Fruit fly (Drosophila melanogaster) whole organism, prepupa: Measurements from ENCODE around the gene TyrR.

ENCODE experiments used
- Blimp-1 ChIP-seq: fragments of 200-800 bp; sonication (Bioruptor generic); optimal IDR thresholded peaks from 3 replicates; lab custom pipeline; 2017; ENCODE audit warnings: missing biosample characterization, missing genetic modification characterization, mild to moderate bottlenecking, moderate library complexity, missing genetic modification reagents
- CG10669 ChIP-seq: fragments of 200-800 bp; sonication (Bioruptor generic); optimal IDR thresholded peaks from 3 replicates; lab custom pipeline; 2018; ENCODE audit warnings: missing biosample characterization, mild to moderate bottlenecking, missing genetic modification characterization, moderate library complexity
- CG11294 ChIP-seq: fragments of 200-800 bp; sonication (Bioruptor generic); IDR thresholded peaks from 2 replicates; pipeline ENCODE4 v1.3.6; 2022; ENCODE audit warnings: missing biosample characterization, missing genetic modification characterization
- CG11762 ChIP-seq: fragments of 200-800 bp; sonication (Bioruptor generic); optimal IDR thresholded peaks from 3 replicates; lab custom pipeline; 2016; ENCODE audit warnings: missing biosample characterization, missing genetic modification characterization; ENCODE audit not compliant: insufficient read depth
- CG11902 ChIP-seq: fragments of 200-800 bp; sonication (Bioruptor generic); optimal IDR thresholded peaks from 3 replicates; lab custom pipeline; 2016; ENCODE audit warnings: missing biosample characterization, missing genetic modification characterization
- CG15336 ChIP-seq: fragments of 200-800 bp; sonication (Bioruptor generic); IDR thresholded peaks from 2 replicates; pipeline ENCODE4 v1.3.6; 2022; ENCODE audit warnings: missing biosample characterization, missing genetic modification characterization
- CG1621 ChIP-seq: fragments of 200-800 bp; sonication (Bioruptor generic); optimal IDR thresholded peaks from 3 replicates; lab custom pipeline; 2018; ENCODE audit warnings: missing biosample characterization, mild to moderate bottlenecking, missing genetic modification characterization
- CG3032 ChIP-seq: fragments of 200-800 bp; optimal IDR thresholded peaks from 2 replicates; lab custom pipeline; 2019; ENCODE audit warnings: missing biosample characterization, mild to moderate bottlenecking, missing genetic modification characterization, moderate library complexity
- CG31627 ChIP-seq: fragments of 200-800 bp; sonication (Bioruptor generic); optimal IDR thresholded peaks from 3 replicates; lab custom pipeline; 2016; ENCODE audit warnings: missing biosample characterization, missing genetic modification characterization
- CG32006 ChIP-seq: fragments of 200-800 bp; sonication (Bioruptor generic); optimal IDR thresholded peaks from 3 replicates; lab custom pipeline; 2017; ENCODE audit warnings: missing biosample characterization, mild to moderate bottlenecking, missing genetic modification characterization
- CG34406 ChIP-seq: fragments of 200-800 bp; sonication (Bioruptor generic); optimal IDR thresholded peaks from 3 replicates; lab custom pipeline; 2016; ENCODE audit warnings: missing biosample characterization, missing genetic modification characterization
- CG3919 ChIP-seq: fragments of 200-800 bp; sonication (Bioruptor generic); optimal IDR thresholded peaks from 3 replicates; lab custom pipeline; 2016; ENCODE audit warnings: missing biosample characterization, missing genetic modification characterization
- CG4318 ChIP-seq: fragments of 200-800 bp; sonication (Bioruptor generic); optimal IDR thresholded peaks from 3 replicates; lab custom pipeline; 2017; ENCODE audit warnings: missing biosample characterization, mild to moderate bottlenecking, missing genetic modification characterization
- CG6163 ChIP-seq: fragments of 200-800 bp; sonication (Bioruptor generic); IDR thresholded peaks from 3 replicates; pipeline ENCODE4 v1.3.6; 2022; ENCODE audit warnings: missing biosample characterization, missing genetic modification characterization
- CG6276 ChIP-seq: fragments of 200-800 bp; sonication (Bioruptor generic); optimal IDR thresholded peaks from 2 replicates; lab custom pipeline; 2017; ENCODE audit warnings: missing biosample characterization, mild to moderate bottlenecking, missing genetic modification characterization
- CG6792 ChIP-seq: fragments of 200-800 bp; sonication (Bioruptor generic); optimal IDR thresholded peaks from 3 replicates; lab custom pipeline; 2016; ENCODE audit warnings: missing biosample characterization, missing genetic modification characterization
- CG6808 ChIP-seq: fragments of 200-800 bp; sonication (Bioruptor generic); optimal IDR thresholded peaks from 3 replicates; lab custom pipeline; 2017; ENCODE audit warnings: missing biosample characterization, missing genetic modification characterization, mild to moderate bottlenecking, moderate library complexity, missing genetic modification reagents
- CG6854 ChIP-seq: fragments of 200-800 bp; sonication (Bioruptor generic); optimal IDR thresholded peaks from 2 replicates; lab custom pipeline; 2017; ENCODE audit warnings: missing biosample characterization, mild to moderate bottlenecking, missing genetic modification characterization
- CG8119 ChIP-seq: fragments of 200-800 bp; sonication (Bioruptor generic); IDR thresholded peaks from 3 replicates; pipeline ENCODE4 v1.3.6; 2022; ENCODE audit warnings: missing biosample characterization, missing genetic modification characterization
- CG8632 ChIP-seq: fragments of 200-800 bp; sonication (Bioruptor generic); optimal IDR thresholded peaks from 3 replicates; lab custom pipeline; 2016; ENCODE audit warnings: missing biosample characterization, missing genetic modification characterization
- CG9139 ChIP-seq: fragments of 200-800 bp; sonication (Bioruptor generic); optimal IDR thresholded peaks from 3 replicates; lab custom pipeline; 2017; ENCODE audit warnings: missing biosample characterization, mild to moderate bottlenecking, missing genetic modification characterization
- Eip75B ChIP-seq: fragments of 200-800 bp; sonication (Bioruptor generic); optimal IDR thresholded peaks from 3 replicates; lab custom pipeline; 2016; ENCODE audit warnings: missing biosample characterization, missing genetic modification characterization
- Eip78C ChIP-seq: fragments of 200-800 bp; sonication (Bioruptor generic); peaks from one replicate; lab custom pipeline; 2016; ENCODE audit warnings: missing biosample characterization, missing genetic modification characterization
- Eip93F ChIP-seq: fragments of 200-800 bp; sonication (Bioruptor generic); optimal IDR thresholded peaks from 2 replicates; lab custom pipeline; 2016; ENCODE audit warnings: missing biosample characterization, mild to moderate bottlenecking, missing genetic modification characterization
- Ets21C ChIP-seq: fragments of 200-800 bp; sonication (Bioruptor generic); optimal IDR thresholded peaks from 3 replicates; lab custom pipeline; 2016; ENCODE audit warnings: missing biosample characterization, missing genetic modification characterization
- Gug ChIP-seq: fragments of 200-800 bp; sonication (Bioruptor generic); IDR thresholded peaks from 2 replicates; pipeline ENCODE4 v1.3.6; 2022; ENCODE audit warnings: missing biosample characterization, missing genetic modification characterization
- Hr39 ChIP-seq: fragments of 200-800 bp; sonication (Bioruptor generic); optimal IDR thresholded peaks from 2 replicates; lab custom pipeline; 2016; ENCODE audit warnings: missing biosample characterization, missing genetic modification characterization
- Hr4 ChIP-seq: fragments of 200-800 bp; sonication (Bioruptor generic); optimal IDR thresholded peaks from 3 replicates; lab custom pipeline; 2016; ENCODE audit warnings: missing biosample characterization, missing genetic modification characterization
- Lpt ChIP-seq: fragments of 200-800 bp; sonication (Bioruptor generic); optimal IDR thresholded peaks from 3 replicates; lab custom pipeline; 2016; ENCODE audit warnings: missing biosample characterization, missing genetic modification characterization
- Met ChIP-seq: fragments of 200-800 bp; sonication (Bioruptor generic); optimal IDR thresholded peaks from 3 replicates; lab custom pipeline; 2016; ENCODE audit warnings: missing biosample characterization, missing genetic modification characterization
- Sox102F ChIP-seq: fragments of 200-800 bp; sonication (Bioruptor generic); optimal IDR thresholded peaks from 2 replicates; lab custom pipeline; 2016; ENCODE audit warnings: missing biosample characterization, mild to moderate bottlenecking, missing genetic modification characterization
- Sox14 ChIP-seq: fragments of 200-800 bp; sonication (Bioruptor generic); optimal IDR thresholded peaks from 3 replicates; lab custom pipeline; 2016; ENCODE audit warnings: missing biosample characterization, missing genetic modification characterization
- achi ChIP-seq: fragments of 200-800 bp; sonication (Bioruptor generic); optimal IDR thresholded peaks from 3 replicates; lab custom pipeline; 2016; ENCODE audit warnings: missing biosample characterization, missing genetic modification characterization
- acj6 ChIP-seq: fragments of 200-800 bp; sonication (Bioruptor generic); optimal IDR thresholded peaks from 3 replicates; lab custom pipeline; 2016; ENCODE audit warnings: missing biosample characterization, missing genetic modification characterization
- cyc ChIP-seq: fragments of 200-800 bp; sonication (Bioruptor generic); optimal IDR thresholded peaks from 3 replicates; lab custom pipeline; 2016; ENCODE audit warnings: missing biosample characterization, missing genetic modification characterization
- dac ChIP-seq: fragments of 200-800 bp; sonication (Bioruptor generic); optimal IDR thresholded peaks from 2 replicates; lab custom pipeline; 2017; ENCODE audit warnings: missing biosample characterization, mild to moderate bottlenecking, missing genetic modification characterization
- eg ChIP-seq: fragments of 200-800 bp; sonication (Bioruptor generic); IDR thresholded peaks from 3 replicates; pipeline ENCODE4 v1.3.6; 2022; ENCODE audit warnings: missing biosample characterization, missing genetic modification characterization
- esn ChIP-seq: fragments of 200-800 bp; sonication (Bioruptor generic); optimal IDR thresholded peaks from 2 replicates; lab custom pipeline; 2016; ENCODE audit warnings: missing biosample characterization, mild to moderate bottlenecking, missing genetic modification characterization, moderate library complexity
- fd59A ChIP-seq: fragments of 200-800 bp; sonication (Bioruptor generic); optimal IDR thresholded peaks from 2 replicates; lab custom pipeline; 2017; ENCODE audit warnings: missing biosample characterization, mild to moderate bottlenecking, missing genetic modification characterization, missing genetic modification reagents
- fd85E ChIP-seq: fragments of 200-800 bp; sonication (Bioruptor generic); optimal IDR thresholded peaks from 3 replicates; lab custom pipeline; 2016; ENCODE audit warnings: missing biosample characterization, missing genetic modification characterization
- fkh ChIP-seq: fragments of 200-800 bp; sonication (Bioruptor generic); optimal IDR thresholded peaks from 3 replicates; lab custom pipeline; 2017; ENCODE audit warnings: missing biosample characterization, mild to moderate bottlenecking, missing genetic modification characterization, moderate library complexity
- lz ChIP-seq: fragments of 200-800 bp; sonication (Bioruptor generic); optimal IDR thresholded peaks from 3 replicates; lab custom pipeline; 2016; ENCODE audit warnings: missing biosample characterization, missing genetic modification characterization
- net ChIP-seq: fragments of 200-800 bp; sonication (Bioruptor generic); optimal IDR thresholded peaks from 3 replicates; lab custom pipeline; 2016; ENCODE audit warnings: missing biosample characterization, missing genetic modification characterization
- pdm3 ChIP-seq: fragments of 200-800 bp; sonication (Bioruptor generic); optimal IDR thresholded peaks from 3 replicates; lab custom pipeline; 2016; ENCODE audit warnings: missing biosample characterization, missing genetic modification characterization
- salr ChIP-seq, 2 experiments: fragments of 200-800 bp; sonication (Bioruptor generic); optimal IDR thresholded peaks; 3 replicates each; lab custom pipeline; 2016 to 2018; ENCODE audit warnings: missing biosample characterization in 2 of 2, missing genetic modification characterization in 2 of 2, mild to moderate bottlenecking in 1 of 2
- spab ChIP-seq: fragments of 200-800 bp; sonication (Bioruptor generic); optimal IDR thresholded peaks from 2 replicates; lab custom pipeline; 2017; ENCODE audit warnings: missing biosample characterization, mild to moderate bottlenecking, missing genetic modification characterization, missing genetic modification reagents
- ss ChIP-seq, 2 experiments: fragments of 200-800 bp; sonication (Bioruptor generic); optimal IDR thresholded peaks; 2 replicates in 1 of 2; 3 replicates in 1 of 2; lab custom pipeline; 2017 to 2018; ENCODE audit warnings: mild to moderate bottlenecking in 2 of 2, missing biosample characterization in 2 of 2, missing genetic modification characterization in 2 of 2, moderate library complexity in 1 of 2
- svp ChIP-seq: fragments of 200-800 bp; sonication (Bioruptor generic); peaks from one replicate; lab custom pipeline; 2016; ENCODE audit warnings: missing biosample characterization, missing genetic modification characterization

Gene TyrR

dm6 chr3R:17795075-17795420 is 32.1 kb upstream of the TyrR start, which contains the start of gene pasi1:
Gene pasi1, plus strand, starts transcription at chr3R:17795075.
- TF ChIP-seq net (GFP tag; lab: Kevin White, UChicago) (no peak), CG1621 (tag; lab: Kevin White, UChicago) (peak; percentile 57)

dm6 chr3R:17794335-17795074 is 31.5 kb upstream of the TyrR start, which contains the start of gene CG43102:
Gene CG43102, minus strand, starts transcription at chr3R:17794490.
- peak; percentile 74 for TF ChIP-seq svp
- peak; percentile 45 for TF ChIP-seq CG3032 (tag; lab: Kevin White, UChicago)
- TF ChIP-seq dac (GFP tag; lab: Kevin White, UChicago), result peak; percentile 11
- peak; percentile 92 for TF ChIP-seq Eip78C
- TF ChIP-seq CG10669, result peak; percentile 43
- peak; percentile 26 for TF ChIP-seq CG6808 (GFP tag; lab: Kevin White, UChicago)
- TF ChIP-seq CG8119 (GFP tag; lab: Robert Waterston, UW), result peak; percentile 69; the same call in 2 of the 3 replicates
- peak; percentile 58 for TF ChIP-seq CG6854 (GFP tag; lab: Kevin White, UChicago)
- peak; percentile 68 for TF ChIP-seq CG8632
- TF ChIP-seq Sox102F (GFP tag; lab: Kevin White, UChicago), result peak; percentile 75
- peak in 1 of 2 experiments; percentile 50 for TF ChIP-seq salr (GFP tag; optimal IDR thresholded peaks at IDR 0.05; lab: Kevin White, UChicago)
- peak; percentile 50 for TF ChIP-seq lz (GFP tag; lab: Kevin White, UChicago)
- peak; percentile 45 for TF ChIP-seq CG4318 (GFP tag; lab: Kevin White, UChicago)
- TF ChIP-seq Gug (GFP tag; lab: Robert Waterston, UW), result 0 out of 2 replicates have a peak, but pooled peaks have one; percentile 23
- TF ChIP-seq CG6276 (GFP tag; lab: Kevin White, UChicago), result no peak
- TF ChIP-seq ss (GFP tag; optimal IDR thresholded peaks at IDR 0.05; lab: Kevin White, UChicago), result peak in 1 of 2 experiments; percentile 67
- TF ChIP-seq acj6, result peak; percentile 73
- peak; percentile 54 for TF ChIP-seq pdm3
- peak; percentile 64 for TF ChIP-seq achi (GFP tag; lab: Kevin White, UChicago)
- TF ChIP-seq CG31627 (GFP tag; lab: Kevin White, UChicago), result peak; percentile 42
- TF ChIP-seq Hr39 (GFP tag; lab: Kevin White, UChicago), result peak; percentile 58
- TF ChIP-seq CG6163, result peak; percentile 88
- peak; percentile 27 for TF ChIP-seq CG11762 (GFP tag; lab: Kevin White, UChicago)
- peak; percentile 71 for TF ChIP-seq CG15336 (GFP tag; lab: Robert Waterston, UW)
- TF ChIP-seq CG9139 (GFP tag; lab: Kevin White, UChicago), result peak; percentile 7
- peak; percentile 84 for TF ChIP-seq eg (GFP tag; lab: Robert Waterston, UW)
- TF ChIP-seq CG11902 (GFP tag; lab: Kevin White, UChicago), result peak; percentile 70
- TF ChIP-seq Lpt (GFP tag; lab: Kevin White, UChicago), result peak; percentile 34
- peak; percentile 22 for TF ChIP-seq cyc (GFP tag; lab: Kevin White, UChicago)
- TF ChIP-seq CG3919, result peak; percentile 85
- peak; percentile 24 for TF ChIP-seq spab (GFP tag; lab: Kevin White, UChicago)
- peak; percentile 74 for TF ChIP-seq net (GFP tag; lab: Kevin White, UChicago)
- TF ChIP-seq Hr4 (GFP tag; lab: Kevin White, UChicago), result peak; percentile 50
- peak; percentile 53 for TF ChIP-seq Sox14 (GFP tag; lab: Kevin White, UChicago)
- no peak for TF ChIP-seq fd85E (GFP tag; lab: Kevin White, UChicago)
- TF ChIP-seq Ets21C (GFP tag; lab: Kevin White, UChicago), result peak; percentile 29
- TF ChIP-seq CG34406, result peak; percentile 74
- peak; percentile 64 for TF ChIP-seq CG32006
- TF ChIP-seq Eip75B (GFP tag; lab: Kevin White, UChicago), result peak; percentile 4
- TF ChIP-seq Blimp-1 (GFP tag; lab: Kevin White, UChicago), result peak; percentile 29
- TF ChIP-seq esn, result peak; percentile 63
- peak; percentile 27 for TF ChIP-seq Eip93F (GFP tag; lab: Kevin White, UChicago)
- TF ChIP-seq CG11294 (GFP tag; lab: Robert Waterston, UW), result peak; percentile 54
- peak; percentile 52 for TF ChIP-seq CG6792 (GFP tag; lab: Kevin White, UChicago)
- no peak for TF ChIP-seq fd59A (GFP tag; lab: Kevin White, UChicago)
- TF ChIP-seq fkh (GFP tag; lab: Kevin White, UChicago), result no peak
- peak; percentile 69 for TF ChIP-seq Met (GFP tag; lab: Kevin White, UChicago)
